Worm (Caenorhabditis elegans) whole organism, L1 larva: ENCODE results near the gene R09E10.1.
A peak's percentile ranks its signal among the peaks of the same experiment; 100 is the strongest.

Experiments
- ceh-82 ChIP-seq, 3 experiments: fragments of 150-350 bp in 1 of 3; sonication (generic microtip) in 2 of 3; optimal IDR thresholded peaks; 2 replicates each; lab custom pipeline; 2014 to 2017; ENCODE audit warnings: missing biosample characterization in 3 of 3, missing genetic modification characterization in 3 of 3
- fos-1 ChIP-seq: fragments of 150-350 bp; optimal IDR thresholded peaks from 2 replicates; lab custom pipeline; 2014; ENCODE audit warnings: missing biosample characterization, missing genetic modification characterization
- jun-1 ChIP-seq: fragments of 150-350 bp; optimal IDR thresholded peaks from 2 replicates; lab custom pipeline; 2014; ENCODE audit warnings: missing biosample characterization, missing genetic modification reagents, missing genetic modification characterization
- lin-13 ChIP-seq: fragments of 150-350 bp; optimal IDR thresholded peaks from 2 replicates; lab custom pipeline; 2014; ENCODE audit warnings: missing biosample characterization, missing genetic modification reagents, missing genetic modification characterization
- lin-39 ChIP-seq: fragments of 150-350 bp; optimal IDR thresholded peaks from 2 replicates; lab custom pipeline; 2014; ENCODE audit warnings: missing biosample characterization, missing genetic modification reagents, missing genetic modification characterization
- lir-3 ChIP-seq: sonication (generic microtip); optimal IDR thresholded peaks from 2 replicates; lab custom pipeline; 2016; ENCODE audit warnings: mild to moderate bottlenecking, missing genetic modification characterization, moderate library complexity, missing compliant biosample characterization; ENCODE audit not compliant: poor library complexity
- mdl-1 ChIP-seq, 2 experiments: fragments of 150-350 bp; optimal IDR thresholded peaks; 2 replicates each; lab custom pipeline; 2014 to 2017; ENCODE audit warnings: missing biosample characterization in 2 of 2, missing genetic modification characterization in 2 of 2, inconsistent platforms in 1 of 2
- unc-62 ChIP-seq: fragments of 150-350 bp; optimal IDR thresholded peaks from 2 replicates; lab custom pipeline; 2014; ENCODE audit warnings: missing biosample characterization, missing genetic modification reagents, missing genetic modification characterization

- TF ChIP-seq mdl-1 (tag; optimal IDR thresholded peaks at IDR 0.05; lab: Kevin White, UChicago) = peak in 1 of 2 experiments; percentile 45
- peak; percentile 63 for TF ChIP-seq fos-1
- peak; percentile 67 for TF ChIP-seq lin-39 (tag; lab: Kevin White, UChicago)
- TF ChIP-seq lir-3 = no peak
- no peak for TF ChIP-seq unc-62 (GFP tag; lab: Kevin White, UChicago)
- TF ChIP-seq ceh-82 (tag; optimal IDR thresholded peaks at IDR 0.05; lab: Kevin White, UChicago) = peak in 1 of 3 experiments; percentile 40
- TF ChIP-seq lin-13 (GFP tag; lab: Kevin White, UChicago) = peak; percentile 8
- TF ChIP-seq jun-1 = peak; percentile 87
Observed at ce11 chrIV:10342361-10342706, 19.8 kb upstream of the R09E10.1 start.
